Fruit fly (Drosophila melanogaster): ENCODE results near the gene Gr77a.

Gene Gr77a

dm6 chr3L:20769350-20769749 is 30.1 kb upstream of the Gr77a start, which contains the start of the genes CG4074 and CG4186 (continued):
- TF ChIP-seq CG34224 (GFP tag; IDR thresholded peaks at IDR 0.05; ENCODE audit: partially characterized antibody) (peak; percentile 53; the same call in 1 of the 3 replicates), Pdp1 (GFP tag; optimal IDR thresholded peaks at IDR 0.05) (peak in 1 of 2 experiments; percentile 95), ara (GFP tag; IDR thresholded peaks at IDR 0.05) (no peak), CG10274 (GFP tag; optimal IDR thresholded peaks at IDR 0.05) (no peak), CG8290 (GFP tag; optimal IDR thresholded peaks at IDR 0.05) (peak; percentile 11), CG8290 (tag; optimal IDR thresholded peaks at IDR 0.05) (no peak), sqz (GFP tag; optimal IDR thresholded peaks at IDR 0.05) (no peak), CG13424 (tag; optimal IDR thresholded peaks at IDR 0.05) (peak; percentile 5), sr (GFP tag; IDR thresholded peaks at IDR 0.05) (no peak), hbn (GFP tag; IDR thresholded peaks at IDR 0.05; ENCODE audit: partially characterized antibody) (peak; percentile 45; the same call in 1 of the 2 replicates), CG14710 (tag; optimal IDR thresholded peaks at IDR 0.05) (peak; percentile 27), Scr (GFP tag; IDR thresholded peaks at IDR 0.05; ENCODE audit: partially characterized antibody) (peak; percentile 35), sna (GFP tag; IDR thresholded peaks at IDR 0.05; ENCODE audit: partially characterized antibody) (peak; percentile 52), CG3281 (GFP tag; optimal IDR thresholded peaks at IDR 0.05) (peak; percentile 28), Med (GFP tag) (peak; percentile 60), NC2β (GFP tag; optimal IDR thresholded peaks at IDR 0.05) (no peak), phol (tag; optimal IDR thresholded peaks at IDR 0.05) (peak; percentile 42), CG30020 (tag; optimal IDR thresholded peaks at IDR 0.05) (peak; percentile 17), CG8924 (tag; optimal IDR thresholded peaks at IDR 0.05) (peak; percentile 4), lbe (GFP tag; optimal IDR thresholded peaks at IDR 0.05) (peak; percentile 22), CG4617 (GFP tag; optimal IDR thresholded peaks at IDR 0.05; ENCODE audit: borderline replicate concordance) (peak; percentile 37), kni (GFP tag; optimal IDR thresholded peaks at IDR 0.05) (peak; percentile 70), CG3847 (GFP tag; IDR thresholded peaks at IDR 0.05) (no peak), CG31388 (GFP tag; optimal IDR thresholded peaks at IDR 0.05) (no peak), Hmr (GFP tag; optimal IDR thresholded peaks at IDR 0.05) (no peak), Trl (optimal IDR thresholded peaks at IDR 0.05) (peak in 1 of 2 experiments; percentile 9), Trl (GFP tag; optimal IDR thresholded peaks at IDR 0.05) (no peak), nmo (GFP tag; optimal IDR thresholded peaks at IDR 0.05) (peak; percentile 8), crp (GFP tag; optimal IDR thresholded peaks at IDR 0.05) (peak; percentile 94 to 99), CG7987 (GFP tag; optimal IDR thresholded peaks at IDR 0.05) (peak; percentile 18), CG9215 (GFP tag; IDR thresholded peaks at IDR 0.05) (no peak), CG10267 (tag; optimal IDR thresholded peaks at IDR 0.05) (peak; percentile 30), CG6254 (GFP tag; optimal IDR thresholded peaks at IDR 0.05) (peak; percentile 9), CG12659 (GFP tag; optimal IDR thresholded peaks at IDR 0.05) (peak; percentile 43)

- no peak for TF ChIP-seq CG13894 (tag; optimal IDR thresholded peaks at IDR 0.05)
- no peak for TF ChIP-seq CG6175 (GFP tag; IDR thresholded peaks at IDR 0.05)
- TF ChIP-seq CG3847 (GFP tag; IDR thresholded peaks at IDR 0.05): no peak
- peak; percentile 79 for TF ChIP-seq sens (GFP tag)
- no peak for TF ChIP-seq CG18011 (GFP tag; optimal IDR thresholded peaks at IDR 0.05)
- TF ChIP-seq CG1603 (tag; optimal IDR thresholded peaks at IDR 0.05): peak; percentile 15
- peak; percentile 54 for TF ChIP-seq CG30020 (tag; optimal IDR thresholded peaks at IDR 0.05)
- no peak for TF ChIP-seq Sox102F (GFP tag; optimal IDR thresholded peaks at IDR 0.05)
- TF ChIP-seq Stat92E (GFP tag; optimal IDR thresholded peaks at IDR 0.05): no peak
- TF ChIP-seq Ssrp (tag; optimal IDR thresholded peaks at IDR 0.05): no peak
- TF ChIP-seq pfk (GFP tag; optimal IDR thresholded peaks at IDR 0.05): peak; percentile 77
These were observed 28.0 kb upstream of the Gr77a start for dm6 chr3L:20767227-20767626.
